Fruit fly (Drosophila melanogaster) whole organism, embryonic: Measurements from ENCODE around the gene CG12290.

Experiments used
- CG12659 ChIP-seq: fragments of 200-800 bp; sonication (Bioruptor generic); optimal IDR thresholded peaks from 3 replicates; lab custom pipeline; 2017; ENCODE audit warnings: mild to moderate bottlenecking, missing biosample characterization, missing genetic modification reagents, missing genetic modification characterization
- CG2202 ChIP-seq: fragments of 200-800 bp; sonication (Bioruptor generic); optimal IDR thresholded peaks from 2 replicates; lab custom pipeline; 2018; ENCODE audit warnings: missing biosample characterization, mild to moderate bottlenecking, missing genetic modification characterization
- CG34376 ChIP-seq: fragments of 200-800 bp; sonication (Bioruptor generic); optimal IDR thresholded peaks from 2 replicates; lab custom pipeline; 2018; ENCODE audit warnings: missing biosample characterization, mild to moderate bottlenecking, missing genetic modification characterization
- D19A ChIP-seq: fragments of 200-800 bp; optimal IDR thresholded peaks from 3 replicates; lab custom pipeline; 2019; ENCODE audit warnings: missing biosample characterization, mild to moderate bottlenecking, missing genetic modification characterization, moderate library complexity
- Dbx ChIP-seq: fragments of 200-800 bp; sonication (Bioruptor generic); IDR thresholded peaks from 3 replicates; pipeline ENCODE4 v1.3.6; 2022; ENCODE audit warnings: missing biosample characterization, missing genetic modification characterization
- Dfd ChIP-seq, 2 experiments: fragments of >200 bp; optimal IDR thresholded peaks; 2 replicates each; lab custom pipeline; 2017; ENCODE audit warnings: missing biosample characterization in 2 of 2, missing genetic modification characterization in 2 of 2
- HHEX ChIP-seq: fragments of 200-800 bp; sonication (Bioruptor generic); optimal IDR thresholded peaks from 3 replicates; lab custom pipeline; 2017; ENCODE audit warnings: missing biosample characterization, mild to moderate bottlenecking, missing genetic modification characterization, missing genetic modification reagents
- Hand ChIP-seq: fragments of 200-800 bp; sonication (Bioruptor generic); optimal IDR thresholded peaks from 2 replicates; lab custom pipeline; 2017; ENCODE audit warnings: mild to moderate bottlenecking, missing biosample characterization, missing genetic modification reagents, missing genetic modification characterization
- Usf ChIP-seq: fragments of 200-800 bp; sonication (Bioruptor generic); optimal IDR thresholded peaks from 2 replicates; lab custom pipeline; 2017; ENCODE audit warnings: missing genotype, missing biosample characterization, missing genetic modification characterization
- dysf ChIP-seq: fragments of 200-800 bp; sonication (Bioruptor generic); IDR thresholded peaks from 3 replicates; pipeline ENCODE4 v1.3.6; 2022; ENCODE audit warnings: missing biosample characterization, missing genetic modification characterization
- sc ChIP-seq, 3 experiments: fragments of >200 bp in 2 of 3; fragments of 200-800 bp in 1 of 3; sonication (Bioruptor generic) in 1 of 3; optimal IDR thresholded peaks; 2 replicates in 2 of 3; 3 replicates in 1 of 3; lab custom pipeline; 2017; ENCODE audit warnings: mild to moderate bottlenecking in 1 of 3, missing biosample characterization in 1 of 3, missing genetic modification characterization in 1 of 3, missing genetic modification reagents in 1 of 3
- trh ChIP-seq: fragments of 200-800 bp; sonication (Bioruptor generic); optimal IDR thresholded peaks from 2 replicates; lab custom pipeline; 2016; ENCODE audit warnings: missing biosample characterization, missing genetic modification characterization
- ttk ChIP-seq: fragments of 200-800 bp; sonication (Bioruptor generic); IDR thresholded peaks from 2 replicates; pipeline ENCODE4 v2.1.2; 2022; ENCODE audit warnings: missing biosample characterization, missing genetic modification characterization

- TF ChIP-seq D19A (tag; lab: Kevin White, UChicago) (peak; percentile 83), Hand (GFP tag; lab: Kevin White, UChicago) (no peak), Usf (GFP tag; lab: Kevin White, UChicago) (no peak), CG2202 (tag; lab: Kevin White, UChicago) (no peak), ttk (no peak), sc (optimal IDR thresholded peaks at IDR 0.05; lab: Kevin White, UChicago) (no peak), sc (GFP tag; optimal IDR thresholded peaks at IDR 0.05; lab: Kevin White, UChicago) (no peak), dysf (GFP tag; lab: Robert Waterston, UW) (peak; percentile 83; the same call in 2 of the 3 replicates), CG12659 (no peak), trh (no peak), Dbx (GFP tag; lab: Robert Waterston, UW) (no peak), CG34376 (no peak), Dfd (GFP tag; optimal IDR thresholded peaks at IDR 0.05; lab: Kevin White, UChicago) (no peak), HHEX (peak; percentile 25)
Measured at dm6 chr3R:26242454-26243082, 12.5 kb downstream of the CG12290 start.
